Fruit fly (Drosophila melanogaster) Kc167 (cell line): ENCODE data around the gene CG42812.

Experiments used
- Myc ChIP-seq: fragments of >200 bp; optimal IDR thresholded peaks from 2 replicates; lab custom pipeline; 2017; ENCODE audit warnings: missing external identifiers
- Sin3A ChIP-seq: fragments of >200 bp; optimal IDR thresholded peaks from 2 replicates; lab custom pipeline; 2018; ENCODE audit warnings: missing external identifiers
- h ChIP-seq: fragments of >200 bp; optimal IDR thresholded peaks from 3 replicates; lab custom pipeline; 2018; ENCODE audit warnings: missing external identifiers
- insv ChIP-seq: fragments of >200 bp; optimal IDR thresholded peaks from 3 replicates; lab custom pipeline; 2018; ENCODE audit warnings: missing external identifiers
- psq ChIP-seq: fragments of >200 bp; optimal IDR thresholded peaks from 2 replicates; lab custom pipeline; 2017; ENCODE audit warnings: missing external identifiers
- ttk ChIP-seq: sonication (Bioruptor generic); optimal IDR thresholded peaks from 2 replicates; lab custom pipeline; 2017; ENCODE audit warnings: missing external identifiers

The CG42812 gene

DNA sequence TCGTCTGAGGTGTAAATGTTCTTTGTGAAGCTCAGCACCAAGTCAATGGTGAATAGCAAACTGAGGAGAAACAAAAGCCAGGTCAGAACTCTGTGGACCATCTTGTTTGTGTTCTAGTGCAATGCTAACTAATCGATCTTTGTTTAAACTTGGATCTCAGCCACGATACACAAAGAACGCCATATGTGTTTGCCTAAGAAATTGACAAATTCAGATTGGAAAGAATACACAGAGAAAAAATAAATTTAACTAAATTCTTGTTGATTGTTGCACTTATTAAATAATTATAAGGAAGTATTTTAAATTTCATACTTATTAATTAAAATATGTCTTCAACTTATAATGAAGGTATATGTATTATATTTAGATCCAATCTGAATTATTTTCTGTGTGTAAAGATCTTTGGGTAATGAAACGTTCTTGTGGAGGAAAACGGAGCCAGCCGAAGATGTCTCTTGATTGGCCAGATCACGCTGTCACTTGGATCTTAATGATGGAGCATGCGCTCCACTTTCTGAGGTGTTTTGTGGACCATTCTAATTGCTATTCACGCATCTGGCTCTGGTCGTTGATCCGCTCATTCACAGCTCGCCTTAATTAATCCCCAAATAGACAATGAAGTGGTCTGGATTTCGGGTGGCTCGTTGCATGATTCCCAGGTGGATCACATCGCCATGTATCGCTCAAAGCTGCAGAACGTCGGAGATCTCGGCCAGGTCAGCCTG, 2.9 kb downstream of the CG42812 start, which contains the start of the genes CG17784 and CG13613:
Gene CG17784 (minus strand): TSS at position 101 of the 725 bp plus-strand sequence.
Gene CG13613 (plus strand): TSS at position 675 of the 725 bp plus-strand sequence.
- TF ChIP-seq Myc, result no peak
- TF ChIP-seq h (lab: Kevin White, UChicago), result no peak
- no peak for TF ChIP-seq insv (lab: Kevin White, UChicago)
- TF ChIP-seq psq, result no peak
- no peak for TF ChIP-seq Sin3A
- TF ChIP-seq ttk (lab: Kevin White, UChicago), result no peak

DNA sequence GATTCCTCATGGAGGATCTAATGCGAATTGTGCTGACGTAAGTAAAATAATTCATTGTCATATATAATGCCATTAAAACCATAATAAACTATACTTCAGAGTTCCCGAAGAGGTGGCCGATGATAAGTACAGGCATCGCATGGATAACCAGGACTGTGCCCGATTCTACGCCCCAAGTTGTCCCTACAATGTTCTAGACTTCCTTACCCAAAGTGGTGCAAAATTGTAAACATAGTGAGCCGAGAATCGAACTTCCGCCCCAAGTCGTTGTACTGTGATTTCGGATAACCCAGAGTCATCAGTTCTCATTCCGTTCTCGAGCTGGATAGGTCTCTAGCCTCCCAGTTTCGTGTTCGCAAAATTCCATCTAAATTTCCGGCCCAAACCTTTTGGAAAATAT, 5.1 kb downstream of the CG42812 start, which contains the start of gene CG33340:
Gene CG33340 (plus strand): TSS at position 301 of the 400 bp plus-strand sequence.
- TF ChIP-seq h (lab: Kevin White, UChicago) (no peak), insv (lab: Kevin White, UChicago) (no peak), Sin3A (no peak)

- TF ChIP-seq psq, result no peak
- no peak for TF ChIP-seq Myc
- no peak for TF ChIP-seq ttk (lab: Kevin White, UChicago)
- no peak for TF ChIP-seq h (lab: Kevin White, UChicago)
- TF ChIP-seq Sin3A, result no peak
- TF ChIP-seq insv (lab: Kevin White, UChicago), result no peak
These were observed 6.4 kb downstream of the CG42812 start, which contains the start of the genes CG5762 and CG33339 for dm6 chr3R:24361583-24361982. TSS of gene CG5762 (minus strand) at chr3R:24361683. TSS of gene CG33339 (plus strand) at chr3R:24361847.

DNA sequence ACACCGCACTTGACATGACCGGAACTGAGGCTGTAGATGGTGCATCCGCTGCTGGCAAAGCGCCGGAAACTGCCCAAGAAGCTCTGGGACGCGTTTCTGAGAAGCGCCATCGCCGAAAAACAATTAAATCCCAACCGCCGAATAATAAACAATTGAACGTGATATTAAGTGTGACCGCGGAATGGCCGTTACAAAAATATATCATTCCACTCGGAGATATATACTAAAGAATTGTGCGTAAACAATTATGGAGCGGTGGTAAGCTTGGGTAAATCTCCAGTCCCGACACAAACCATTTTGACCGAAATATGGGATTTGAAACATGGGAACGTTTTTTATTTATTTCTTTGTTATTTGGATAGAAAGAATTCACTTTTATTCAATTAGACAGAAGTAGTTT, 8.0 kb downstream of the CG42812 start, which contains the start of gene CG18528:
Gene CG18528 (minus strand): TSS at position 188 of the 400 bp plus-strand sequence.
- no peak for TF ChIP-seq insv (lab: Kevin White, UChicago)
- TF ChIP-seq Sin3A, result no peak

dm6 chr3R:24357698-24358097, 10.3 kb downstream of the CG42812 start, which contains the start of gene Golgin84:
TSS of gene Golgin84 (minus strand) at chr3R:24357938.
- TF ChIP-seq insv (lab: Kevin White, UChicago) (no peak), Sin3A (no peak), psq (no peak)

- TF ChIP-seq Sin3A, result no peak
- TF ChIP-seq Myc, result no peak
- TF ChIP-seq h (lab: Kevin White, UChicago), result no peak
- no peak for TF ChIP-seq insv (lab: Kevin White, UChicago)
- TF ChIP-seq ttk (lab: Kevin White, UChicago), result no peak
These were observed 14.5 kb downstream of the CG42812 start for dm6 chr3R:24353448-24353847.

DNA sequence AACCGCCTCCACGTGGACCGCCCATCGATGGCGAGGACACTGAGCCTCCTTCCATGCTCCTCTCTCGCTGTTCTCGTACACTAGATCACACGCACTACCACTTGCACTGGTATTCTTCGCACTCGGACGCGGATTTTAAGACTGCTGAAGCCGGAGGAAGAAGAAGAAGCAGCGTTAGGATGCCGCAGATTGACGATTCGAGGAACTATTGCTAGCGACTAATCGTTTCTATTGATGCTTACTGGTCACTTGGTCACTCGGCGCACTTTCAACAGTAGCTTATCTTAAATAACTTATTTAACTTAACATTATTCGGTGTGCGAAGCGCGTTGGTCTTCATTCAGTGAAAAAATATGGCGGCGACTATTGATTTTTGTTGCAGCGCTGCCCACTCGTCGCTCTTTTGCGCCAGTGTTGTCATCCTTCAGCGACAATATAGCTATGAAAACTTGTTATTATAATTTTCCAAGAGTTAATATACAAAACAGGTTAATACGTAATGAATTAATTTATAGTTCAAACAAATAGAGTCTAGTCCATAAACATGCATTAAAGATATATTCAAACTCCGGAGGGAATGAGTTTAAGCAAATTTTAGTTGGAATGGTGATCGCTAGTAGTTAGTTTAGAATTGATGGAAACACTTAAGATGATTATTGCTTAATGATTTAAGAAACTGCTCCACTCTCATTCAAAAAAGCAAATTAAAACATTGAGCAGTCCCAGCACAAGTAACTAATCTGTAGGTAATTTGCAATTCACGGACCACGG, 19.4 kb downstream of the CG42812 start, which contains the start of the genes CG5746 and CG6454:
Gene CG5746 (minus strand): TSS at position 372 of the 771 bp plus-strand sequence.
Gene CG6454 (plus strand): TSS at position 763 of the 771 bp plus-strand sequence.
- TF ChIP-seq Sin3A, result no peak
- TF ChIP-seq h (lab: Kevin White, UChicago), result no peak
- TF ChIP-seq insv (lab: Kevin White, UChicago), result no peak
- no peak for TF ChIP-seq ttk (lab: Kevin White, UChicago)
- TF ChIP-seq Myc, result no peak
- TF ChIP-seq psq, result no peak

dm6 chr3R:24341251-24341650, 26.7 kb downstream of the CG42812 start, which contains the start of gene Ms:
TSS of gene Ms (plus strand) at chr3R:24341551.
- TF ChIP-seq Myc (no peak), h (lab: Kevin White, UChicago) (no peak), Sin3A (no peak), ttk (lab: Kevin White, UChicago) (no peak), psq (no peak), insv (lab: Kevin White, UChicago) (no peak)

- TF ChIP-seq ttk (lab: Kevin White, UChicago) (no peak), h (lab: Kevin White, UChicago) (no peak), Myc (no peak), insv (lab: Kevin White, UChicago) (no peak), psq (no peak), Sin3A (no peak)
These were observed 31.3 kb downstream of the CG42812 start, which contains the start of gene CG6432 for dm6 chr3R:24336622-24337021. TSS of gene CG6432 (plus strand) at chr3R:24336922.

DNA sequence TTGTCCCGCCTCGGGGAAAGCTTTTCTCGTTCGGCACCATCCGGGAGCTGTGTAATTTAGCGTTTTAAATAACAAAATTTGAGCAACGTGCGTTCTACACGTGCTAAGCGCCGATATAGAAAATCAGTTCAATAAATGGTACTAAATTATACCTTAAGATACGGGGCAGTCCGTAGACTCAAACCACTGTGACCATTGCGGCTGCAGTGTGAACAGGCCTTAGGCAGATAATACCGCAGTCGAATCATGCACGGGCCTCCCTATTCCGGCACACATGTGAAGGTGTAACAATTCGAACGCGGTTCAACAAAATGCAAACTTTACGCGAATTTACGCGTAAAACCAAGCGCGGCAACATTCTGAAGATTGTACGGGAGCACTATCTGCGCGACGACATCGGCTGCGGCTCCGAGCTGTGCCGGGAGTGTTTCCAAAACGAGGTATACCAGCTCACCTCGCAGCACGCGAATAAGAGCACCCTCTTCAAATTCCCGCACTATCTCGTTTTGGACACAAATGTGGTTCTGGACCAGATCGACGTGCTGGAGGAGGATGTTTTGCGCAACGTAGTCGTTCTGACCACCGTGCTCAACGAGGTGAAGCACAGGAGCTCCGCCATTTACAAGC, 34.7 kb downstream of the CG42812 start, which contains the start of the genes Rrp5 and Dis3:
Gene Rrp5 (minus strand): TSS at position 135 of the 627 bp plus-strand sequence.
Gene Dis3 (plus strand): TSS at position 252 of the 627 bp plus-strand sequence.
- TF ChIP-seq psq (no peak), h (lab: Kevin White, UChicago) (no peak), Sin3A (no peak), Myc (no peak), ttk (lab: Kevin White, UChicago) (no peak), insv (lab: Kevin White, UChicago) (no peak)

DNA sequence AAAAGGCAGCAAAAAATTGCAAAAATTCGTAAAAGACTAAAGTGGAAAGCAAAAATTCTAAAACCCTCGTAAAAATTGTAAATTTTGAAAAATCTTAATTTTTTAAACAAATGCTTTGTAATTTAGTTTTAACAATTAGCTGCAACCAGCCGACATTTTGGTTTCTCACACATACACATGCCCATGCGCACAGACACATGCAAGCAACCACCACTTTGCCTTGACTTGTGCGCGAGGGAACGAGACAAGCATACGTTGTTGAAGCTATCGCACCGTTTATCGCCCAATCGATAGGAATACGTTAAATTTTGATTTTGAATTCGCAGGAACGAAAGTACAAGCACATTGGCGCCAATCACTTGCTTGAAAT, 47.6 kb downstream of the CG42812 start:
- TF ChIP-seq Sin3A (no peak), ttk (lab: Kevin White, UChicago) (no peak), psq (no peak), Myc (no peak), h (lab: Kevin White, UChicago) (no peak), insv (lab: Kevin White, UChicago) (no peak)
